Fruit fly (Drosophila melanogaster): ENCODE data around the gene CG5567.
A peak's percentile ranks its signal among the peaks of the same experiment; 100 is the strongest.

Gene CG5567

dm6 chr3L:17841085-17841606 is 2.2 kb downstream of the CG5567 start, which contains the start of gene CG5577 (continued):
- TF ChIP-seq klu (GFP tag; IDR thresholded peaks at IDR 0.05) = no peak
- peak; percentile 74 for TF ChIP-seq sug (tag; optimal IDR thresholded peaks at IDR 0.05)
- TF ChIP-seq Awh (GFP tag; IDR thresholded peaks at IDR 0.05) = no peak
- TF ChIP-seq CG15073 (GFP tag; optimal IDR thresholded peaks at IDR 0.05) = no peak
- TF ChIP-seq ase (GFP tag; IDR thresholded peaks at IDR 0.05) = peak; percentile 39; the same call in 1 of the 3 replicates
- no peak for TF ChIP-seq fru (optimal IDR thresholded peaks at IDR 0.05)
- TF ChIP-seq CG9215 (GFP tag; IDR thresholded peaks at IDR 0.05) = no peak
- TF ChIP-seq Bteb2 (GFP tag; optimal IDR thresholded peaks at IDR 0.05) = no peak
- TF ChIP-seq CG8944 (GFP tag; optimal IDR thresholded peaks at IDR 0.05) = no peak
- TF ChIP-seq dati (GFP tag; IDR thresholded peaks at IDR 0.05) = no peak
- no peak for TF ChIP-seq esg (GFP tag; conservative IDR thresholded peaks at IDR 0.05)
- TF ChIP-seq Hand (GFP tag; optimal IDR thresholded peaks at IDR 0.05) = no peak
- TF ChIP-seq CG9932 (GFP tag; IDR thresholded peaks at IDR 0.05) = peak; percentile 51; the same call in 1 of the 2 replicates
- no peak for TF ChIP-seq CG10209 (GFP tag; optimal IDR thresholded peaks at IDR 0.05)
- TF ChIP-seq knrl (GFP tag; IDR thresholded peaks at IDR 0.05; ENCODE audit: partially characterized antibody) = peak; percentile 56; the same call in 2 of the 3 replicates
- TF ChIP-seq nmo (GFP tag; optimal IDR thresholded peaks at IDR 0.05) = no peak
- peak; percentile 74 for TF ChIP-seq Bgb (GFP tag; IDR thresholded peaks at IDR 0.05; ENCODE audit: partially characterized antibody)
- no peak for TF ChIP-seq grn (GFP tag; optimal IDR thresholded peaks at IDR 0.05)
- no peak for TF ChIP-seq MESR4 (GFP tag; optimal IDR thresholded peaks at IDR 0.05)
- no peak for TF ChIP-seq dmrt11E (tag; optimal IDR thresholded peaks at IDR 0.05)
- TF ChIP-seq NC2β (GFP tag; optimal IDR thresholded peaks at IDR 0.05) = no peak
- TF ChIP-seq CG32532 (GFP tag; IDR thresholded peaks at IDR 0.05) = peak; percentile 68
- TF ChIP-seq BtbVII (GFP tag; optimal IDR thresholded peaks at IDR 0.05) = peak; percentile 7
- TF ChIP-seq vvl (GFP tag; IDR thresholded peaks at IDR 0.05) = no peak
- no peak for TF ChIP-seq gce (GFP tag; IDR thresholded peaks at IDR 0.05)
- TF ChIP-seq tna (GFP tag; IDR thresholded peaks at IDR 0.05; ENCODE audit: partially characterized antibody) = peak; percentile 42; the same call in 1 of the 2 replicates
- TF ChIP-seq vfl (GFP tag; optimal IDR thresholded peaks at IDR 0.05) = no peak
- no peak for TF ChIP-seq bab2 (GFP tag; optimal IDR thresholded peaks at IDR 0.05)
- no peak for TF ChIP-seq sima (GFP tag; optimal IDR thresholded peaks at IDR 0.05)
- peak; percentile 60 for TF ChIP-seq CG34224 (GFP tag; IDR thresholded peaks at IDR 0.05; ENCODE audit: partially characterized antibody)
- TF ChIP-seq tap (tag; optimal IDR thresholded peaks at IDR 0.05) = no peak
- TF ChIP-seq Dad (GFP tag; optimal IDR thresholded peaks at IDR 0.05) = no peak
- 0 out of 3 replicates have a peak, but pooled peaks have one; percentile 12 for TF ChIP-seq dysf (GFP tag; IDR thresholded peaks at IDR 0.05)
- TF ChIP-seq tx (GFP tag; optimal IDR thresholded peaks at IDR 0.05) = no peak
- TF ChIP-seq CG9876 (GFP tag; optimal IDR thresholded peaks at IDR 0.05) = no peak
- TF ChIP-seq luna (GFP tag; optimal IDR thresholded peaks at IDR 0.05) = no peak
- TF ChIP-seq CG1233 (GFP tag; optimal IDR thresholded peaks at IDR 0.05) = no peak
- TF ChIP-seq CG12942 (GFP tag; optimal IDR thresholded peaks at IDR 0.05) = no peak
- no peak for TF ChIP-seq CG3407 (GFP tag; optimal IDR thresholded peaks at IDR 0.05)
- peak; percentile 57 for TF ChIP-seq mirr (GFP tag; optimal IDR thresholded peaks at IDR 0.05)
- TF ChIP-seq tin (GFP tag; optimal IDR thresholded peaks at IDR 0.05) = no peak
- no peak for TF ChIP-seq CG11560 (tag; IDR thresholded peaks at IDR 0.05)
- TF ChIP-seq Ptx1 (GFP tag; IDR thresholded peaks at IDR 0.05) = no peak
- TF ChIP-seq Hr78 (GFP tag; optimal IDR thresholded peaks at IDR 0.05) = peak in 1 of 2 experiments; percentile 13
- TF ChIP-seq Dip3 (GFP tag; optimal IDR thresholded peaks at IDR 0.05) = no peak
- TF ChIP-seq pnt (GFP tag; optimal IDR thresholded peaks at IDR 0.05) = no peak
- TF ChIP-seq amos (GFP tag; IDR thresholded peaks at IDR 0.05; ENCODE audit: partially characterized antibody) = peak; percentile 65; the same call in 1 of the 2 replicates
- TF ChIP-seq Side (GFP tag; optimal IDR thresholded peaks at IDR 0.05) = no peak
- no peak for TF ChIP-seq peb (GFP tag; IDR thresholded peaks at IDR 0.05)
- TF ChIP-seq CG15479 (GFP tag; optimal IDR thresholded peaks at IDR 0.05) = no peak
- TF ChIP-seq Atf-2 (GFP tag; optimal IDR thresholded peaks at IDR 0.05) = no peak
- no peak for TF ChIP-seq Jarid2 (GFP tag; optimal IDR thresholded peaks at IDR 0.05)
